Fruit fly (Drosophila melanogaster) whole organism, pupa: ENCODE results near the gene CG7024.

Experiments
- CG10348 ChIP-seq: fragments of 200-800 bp; sonication (Bioruptor generic); IDR thresholded peaks from 2 replicates; pipeline ENCODE4 v1.3.6; 2022; ENCODE audit warnings: missing biosample characterization, missing genetic modification characterization
- CG12605 ChIP-seq: fragments of 200-800 bp; sonication (Bioruptor generic); IDR thresholded peaks from 2 replicates; pipeline ENCODE4 v1.3.6; 2022; ENCODE audit warnings: missing biosample characterization, missing genetic modification characterization
- CG13204 ChIP-seq: fragments of 200-800 bp; sonication (Bioruptor generic); optimal IDR thresholded peaks from 2 replicates; lab custom pipeline; 2018; ENCODE audit warnings: missing biosample characterization, mild to moderate bottlenecking, missing genetic modification characterization, moderate library complexity
- CG14655 ChIP-seq: fragments of 200-800 bp; sonication (Bioruptor generic); optimal IDR thresholded peaks from 3 replicates; lab custom pipeline; 2017; ENCODE audit warnings: mild to moderate bottlenecking, missing biosample characterization, missing genetic modification reagents, missing genetic modification characterization
- CG15710 ChIP-seq: fragments of 200-800 bp; sonication (Bioruptor generic); optimal IDR thresholded peaks from 2 replicates; lab custom pipeline; 2018; ENCODE audit warnings: missing biosample characterization, mild to moderate bottlenecking, missing genetic modification characterization, moderate library complexity
- CG17806 ChIP-seq: fragments of 200-800 bp; sonication (Bioruptor generic); optimal IDR thresholded peaks from 2 replicates; lab custom pipeline; 2018; ENCODE audit warnings: missing biosample characterization, mild to moderate bottlenecking, missing genetic modification characterization, moderate library complexity
- CG32121 ChIP-seq: fragments of 200-800 bp; sonication (Bioruptor generic); IDR thresholded peaks from 2 replicates; pipeline ENCODE4 v1.3.6; 2022; ENCODE audit warnings: missing biosample characterization, missing genetic modification characterization
- CG34367 ChIP-seq: fragments of 200-800 bp; sonication (Bioruptor generic); optimal IDR thresholded peaks from 2 replicates; lab custom pipeline; 2018; ENCODE audit warnings: missing biosample characterization, mild to moderate bottlenecking, missing genetic modification characterization
- CG4496 ChIP-seq: fragments of 200-800 bp; sonication (Bioruptor generic); IDR thresholded peaks from 3 replicates; pipeline ENCODE4 v1.3.6; 2022; ENCODE audit warnings: missing biosample characterization, missing genetic modification characterization
- CG8159 ChIP-seq: fragments of 200-800 bp; sonication (Bioruptor generic); optimal IDR thresholded peaks from 3 replicates; lab custom pipeline; 2018; ENCODE audit warnings: missing biosample characterization, mild to moderate bottlenecking, missing genetic modification characterization, moderate library complexity
- CG8301 ChIP-seq: fragments of 200-800 bp; sonication (Bioruptor generic); optimal IDR thresholded peaks from 2 replicates; lab custom pipeline; 2018; ENCODE audit warnings: missing biosample characterization, mild to moderate bottlenecking, missing genetic modification characterization
- CG9948 ChIP-seq: fragments of 200-800 bp; sonication (Bioruptor generic); optimal IDR thresholded peaks from 2 replicates; lab custom pipeline; 2018; ENCODE audit warnings: missing biosample characterization, mild to moderate bottlenecking, missing genetic modification characterization, moderate library complexity
- D1 ChIP-seq: fragments of 200-800 bp; sonication (Bioruptor generic); optimal IDR thresholded peaks from 2 replicates; lab custom pipeline; 2018; ENCODE audit warnings: missing biosample characterization, mild to moderate bottlenecking, missing genetic modification characterization, moderate library complexity
- EcR ChIP-seq: fragments of 200-800 bp; sonication (Bioruptor generic); optimal IDR thresholded peaks from 3 replicates; lab custom pipeline; 2019; ENCODE audit warnings: missing biosample characterization, missing genetic modification characterization, mild to moderate bottlenecking, moderate library complexity, missing genetic modification reagents
- Ets98B ChIP-seq: fragments of 200-800 bp; sonication (Bioruptor generic); IDR thresholded peaks from 2 replicates; pipeline ENCODE4 v1.3.6; 2022; ENCODE audit warnings: missing biosample characterization, missing genetic modification characterization
- Pif1A ChIP-seq: fragments of 200-800 bp; sonication (Bioruptor generic); optimal IDR thresholded peaks from 3 replicates; lab custom pipeline; 2016; ENCODE audit warnings: missing biosample characterization, missing genetic modification characterization
- Pif1B ChIP-seq: fragments of 200-800 bp; sonication (Bioruptor generic); optimal IDR thresholded peaks from 3 replicates; lab custom pipeline; 2016; ENCODE audit warnings: missing biosample characterization, missing genetic modification characterization
- Snoo ChIP-seq: fragments of 200-800 bp; sonication (Bioruptor generic); optimal IDR thresholded peaks from 3 replicates; lab custom pipeline; 2017; ENCODE audit warnings: missing biosample characterization, mild to moderate bottlenecking, missing genetic modification characterization, inconsistent platforms
- fd96Ca ChIP-seq: fragments of 200-800 bp; sonication (Bioruptor generic); IDR thresholded peaks from 3 replicates; pipeline ENCODE4 v1.3.6; 2022; ENCODE audit warnings: missing biosample characterization, missing genetic modification characterization
- gl ChIP-seq: fragments of 200-800 bp; sonication (Bioruptor generic); optimal IDR thresholded peaks from 2 replicates; lab custom pipeline; 2018; ENCODE audit warnings: missing biosample characterization, mild to moderate bottlenecking, missing genetic modification characterization
- rn ChIP-seq: fragments of 200-800 bp; sonication (Bioruptor generic); IDR thresholded peaks from 2 replicates; pipeline ENCODE4 v1.3.6; 2022; ENCODE audit warnings: missing biosample characterization, missing genetic modification characterization

The CG7024 gene

dm6 chrX:4691226-4691625, 13.9 kb upstream of the CG7024 start:
- peak; percentile 46; the same call in 1 of the 2 replicates for TF ChIP-seq CG12605 (GFP tag; lab: Robert Waterston, UW)
- peak; percentile 56 for TF ChIP-seq CG8159 (tag; lab: Kevin White, UChicago)
- no peak for TF ChIP-seq gl (tag; lab: Kevin White, UChicago)
- TF ChIP-seq CG9948 (tag; lab: Kevin White, UChicago) = peak; percentile 45
- no peak for TF ChIP-seq fd96Ca (GFP tag; lab: Robert Waterston, UW)
- TF ChIP-seq EcR (GFP tag; lab: Kevin White, UChicago) = no peak
- TF ChIP-seq Pif1B = no peak
- no peak for TF ChIP-seq Snoo
- TF ChIP-seq CG15710 (tag; lab: Kevin White, UChicago) = peak; percentile 48
- TF ChIP-seq CG14655 (GFP tag; lab: Kevin White, UChicago) = peak; percentile 53
- no peak for TF ChIP-seq Pif1A (GFP tag; lab: Kevin White, UChicago)
- TF ChIP-seq CG32121 (GFP tag; lab: Robert Waterston, UW) = no peak
- no peak for TF ChIP-seq CG10348
- peak; percentile 37 for TF ChIP-seq CG8301
- TF ChIP-seq rn (GFP tag; lab: Robert Waterston, UW) = no peak
- peak; percentile 44 for TF ChIP-seq CG17806
- TF ChIP-seq Ets98B (GFP tag; lab: Robert Waterston, UW) = 0 out of 2 replicates have a peak, but pooled peaks have one; percentile 13
- TF ChIP-seq CG13204 = no peak
- TF ChIP-seq CG34367 (tag; lab: Kevin White, UChicago) = peak; percentile 32
- TF ChIP-seq CG4496 (GFP tag; lab: Robert Waterston, UW) = peak; percentile 46; the same call in 2 of the 3 replicates
- TF ChIP-seq D1 (tag; lab: Kevin White, UChicago) = no peak

dm6 chrX:4692963-4693362, 12.1 kb upstream of the CG7024 start:
- TF ChIP-seq CG9948 (tag; lab: Kevin White, UChicago) = no peak

DNA sequence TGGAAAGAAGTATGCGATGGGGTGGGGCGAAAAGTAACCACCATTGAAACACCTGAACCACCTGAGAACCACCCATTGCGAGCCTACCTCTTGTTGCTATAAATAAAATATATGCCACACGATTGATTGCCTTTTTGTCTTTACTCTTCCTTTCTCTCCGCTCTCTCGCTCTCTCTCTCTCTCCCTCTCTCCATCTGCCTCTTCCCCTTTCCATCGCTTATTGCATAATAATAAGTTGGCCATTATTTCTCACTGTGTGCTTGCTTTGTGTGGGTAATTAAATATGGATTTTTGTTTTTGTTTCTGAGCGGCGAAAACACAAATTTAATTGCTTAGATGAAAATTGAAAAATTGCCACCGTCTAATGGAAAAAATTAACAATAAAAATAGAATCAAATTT, 11.0 kb upstream of the CG7024 start:
- TF ChIP-seq CG32121 (GFP tag; lab: Robert Waterston, UW) (no peak), Pif1A (GFP tag; lab: Kevin White, UChicago) (no peak), CG14655 (GFP tag; lab: Kevin White, UChicago) (no peak), CG12605 (GFP tag; lab: Robert Waterston, UW) (no peak)

DNA sequence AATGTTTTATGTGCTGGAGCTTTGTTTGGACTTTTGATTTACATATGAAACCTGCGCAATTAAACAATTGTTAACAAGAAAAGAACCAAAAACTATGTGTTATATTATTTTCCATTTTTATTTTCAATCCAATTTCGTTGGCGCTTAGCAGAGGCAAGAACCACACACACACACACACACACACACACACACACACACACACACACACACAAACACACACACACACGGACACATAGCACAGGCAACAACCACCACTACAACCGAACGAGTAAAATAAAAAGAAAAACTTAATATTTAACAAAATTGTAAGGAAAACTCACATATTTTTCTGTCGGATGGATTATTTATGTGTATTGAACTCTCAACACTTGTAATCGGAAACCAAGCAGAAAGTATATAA, 5.7 kb upstream of the CG7024 start:
- no peak for TF ChIP-seq Snoo
- TF ChIP-seq CG10348 = no peak
- no peak for TF ChIP-seq CG17806
- no peak for TF ChIP-seq rn (GFP tag; lab: Robert Waterston, UW)
- TF ChIP-seq Ets98B (GFP tag; lab: Robert Waterston, UW) = no peak
- TF ChIP-seq Pif1B = no peak
- TF ChIP-seq gl (tag; lab: Kevin White, UChicago) = no peak
- no peak for TF ChIP-seq D1 (tag; lab: Kevin White, UChicago)
- no peak for TF ChIP-seq CG34367 (tag; lab: Kevin White, UChicago)
- no peak for TF ChIP-seq CG8301
- TF ChIP-seq CG12605 (GFP tag; lab: Robert Waterston, UW) = no peak
- TF ChIP-seq CG9948 (tag; lab: Kevin White, UChicago) = no peak
- TF ChIP-seq EcR (GFP tag; lab: Kevin White, UChicago) = no peak
- no peak for TF ChIP-seq CG32121 (GFP tag; lab: Robert Waterston, UW)
- no peak for TF ChIP-seq fd96Ca (GFP tag; lab: Robert Waterston, UW)
- no peak for TF ChIP-seq CG14655 (GFP tag; lab: Kevin White, UChicago)

DNA sequence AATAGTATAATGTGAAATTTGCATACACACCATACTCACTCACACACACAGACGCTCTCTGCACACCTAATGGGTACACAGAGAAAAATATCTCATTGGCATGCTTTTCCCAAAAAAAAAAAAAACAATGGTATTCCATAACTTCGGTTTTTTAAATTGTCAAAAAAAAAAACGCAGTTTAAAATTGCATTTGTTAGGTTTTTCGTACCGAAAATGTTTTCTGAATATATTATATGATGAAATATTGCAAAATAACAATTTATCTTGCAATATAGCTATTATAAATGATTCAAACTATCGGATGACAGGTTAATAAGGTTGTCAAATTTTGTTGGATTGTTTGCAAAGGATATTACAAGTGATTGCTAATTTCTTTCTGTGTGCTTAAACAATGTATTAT, 5.3 kb upstream of the CG7024 start:
- TF ChIP-seq CG10348 = no peak
- TF ChIP-seq EcR (GFP tag; lab: Kevin White, UChicago) = no peak
- TF ChIP-seq CG15710 (tag; lab: Kevin White, UChicago) = peak; percentile 5
- TF ChIP-seq rn (GFP tag; lab: Robert Waterston, UW) = no peak
- no peak for TF ChIP-seq CG9948 (tag; lab: Kevin White, UChicago)
- TF ChIP-seq fd96Ca (GFP tag; lab: Robert Waterston, UW) = no peak
- TF ChIP-seq CG17806 = no peak

dm6 chrX:4702118-4702517, 3.0 kb upstream of the CG7024 start, which contains the start of gene Pdha:
Gene Pdha, plus strand, starts transcription at chrX:4702284.
- TF ChIP-seq Pif1B (no peak), CG15710 (tag; lab: Kevin White, UChicago) (no peak), fd96Ca (GFP tag; lab: Robert Waterston, UW) (no peak), CG8159 (tag; lab: Kevin White, UChicago) (no peak), rn (GFP tag; lab: Robert Waterston, UW) (no peak), CG9948 (tag; lab: Kevin White, UChicago) (no peak), CG12605 (GFP tag; lab: Robert Waterston, UW) (no peak), D1 (tag; lab: Kevin White, UChicago) (no peak), gl (tag; lab: Kevin White, UChicago) (no peak), CG14655 (GFP tag; lab: Kevin White, UChicago) (no peak), Snoo (no peak), CG10348 (no peak), CG8301 (no peak), Ets98B (GFP tag; lab: Robert Waterston, UW) (no peak)
